Fruit fly (Drosophila melanogaster) whole organism, embryonic: ENCODE results near the gene HDAC4.

ENCODE experiments used
- Antp ChIP-seq: fragments of 200-800 bp; sonication (Bioruptor generic); optimal IDR thresholded peaks from 3 replicates; lab custom pipeline; 2016; ENCODE audit warnings: missing biosample characterization, missing genetic modification characterization
- CG10147 ChIP-seq: fragments of 200-800 bp; sonication (Bioruptor generic); optimal IDR thresholded peaks from 2 replicates; lab custom pipeline; 2019; ENCODE audit warnings: missing biosample characterization, mild to moderate bottlenecking, missing genetic modification characterization, moderate library complexity
- CG1024 ChIP-seq: fragments of 200-800 bp; sonication (Bioruptor generic); IDR thresholded peaks from 2 replicates; pipeline ENCODE4 v1.3.6; 2022; ENCODE audit warnings: missing biosample characterization, missing genetic modification characterization
- CG10565 ChIP-seq: fragments of 200-800 bp; sonication (Bioruptor generic); optimal IDR thresholded peaks from 3 replicates; lab custom pipeline; 2016; ENCODE audit warnings: missing biosample characterization, mild to moderate bottlenecking, missing genetic modification characterization
- CG12236 ChIP-seq: fragments of 200-800 bp; sonication (Bioruptor generic); optimal IDR thresholded peaks from 2 replicates; lab custom pipeline; 2016; ENCODE audit warnings: missing biosample characterization, missing genetic modification characterization
- CG13287 ChIP-seq: fragments of 200-800 bp; sonication (Bioruptor generic); IDR thresholded peaks from 2 replicates; pipeline ENCODE4 v1.3.6; 2022; ENCODE audit warnings: missing biosample characterization, missing genetic modification characterization; ENCODE audit not compliant: partially characterized antibody
- CG13894 ChIP-seq: fragments of 200-800 bp; sonication (Bioruptor generic); optimal IDR thresholded peaks from 3 replicates; lab custom pipeline; 2018; ENCODE audit warnings: missing biosample characterization, mild to moderate bottlenecking, missing genetic modification characterization, moderate library complexity
- CG14667 ChIP-seq: fragments of 200-800 bp; sonication (Bioruptor generic); IDR thresholded peaks from 2 replicates; pipeline ENCODE4 v1.3.6; 2022; ENCODE audit warnings: missing biosample characterization, missing genetic modification characterization
- CG15696 ChIP-seq: fragments of 200-800 bp; sonication (Bioruptor generic); optimal IDR thresholded peaks from 2 replicates; lab custom pipeline; 2019; ENCODE audit warnings: missing biosample characterization, mild to moderate bottlenecking, missing genetic modification characterization, moderate library complexity
- CG17612 ChIP-seq: fragments of 200-800 bp; sonication (Bioruptor generic); IDR thresholded peaks from 2 replicates; pipeline ENCODE4 v1.3.6; 2022; ENCODE audit warnings: missing biosample characterization, missing genetic modification characterization
- CG18011 ChIP-seq: fragments of 200-800 bp; sonication (Bioruptor generic); optimal IDR thresholded peaks from 2 replicates; lab custom pipeline; 2017; ENCODE audit warnings: missing biosample characterization, missing genetic modification characterization, mild to moderate bottlenecking, moderate library complexity, missing genotype
- CG18599 ChIP-seq: fragments of 200-800 bp; sonication (Bioruptor generic); optimal IDR thresholded peaks from 3 replicates; lab custom pipeline; 2017; ENCODE audit warnings: missing biosample characterization, missing genetic modification characterization, mild to moderate bottlenecking, moderate library complexity, missing genetic modification reagents
- CG18619 ChIP-seq: fragments of 200-800 bp; sonication (Bioruptor generic); optimal IDR thresholded peaks from 3 replicates; lab custom pipeline; 2017; ENCODE audit warnings: missing biosample characterization, mild to moderate bottlenecking, missing genetic modification characterization
- CG34224 ChIP-seq: fragments of 200-800 bp; sonication (Bioruptor generic); IDR thresholded peaks from 3 replicates; pipeline ENCODE4 v1.3.6; 2022; ENCODE audit warnings: missing biosample characterization, missing genetic modification characterization; ENCODE audit not compliant: partially characterized antibody
- CG6175 ChIP-seq: fragments of 200-800 bp; sonication (Bioruptor generic); IDR thresholded peaks from 3 replicates; pipeline ENCODE4 v1.3.6; 2022; ENCODE audit warnings: missing biosample characterization, missing genetic modification characterization
- CG6272 ChIP-seq: fragments of 200-800 bp; sonication (Bioruptor generic); IDR thresholded peaks from 2 replicates; pipeline ENCODE4 v1.3.6; 2022; ENCODE audit warnings: missing biosample characterization, missing genetic modification characterization
- CG7963 ChIP-seq: fragments of 200-800 bp; sonication (Bioruptor generic); IDR thresholded peaks from 3 replicates; pipeline ENCODE4 v1.3.6; 2022; ENCODE audit warnings: missing biosample characterization, missing genetic modification characterization; ENCODE audit not compliant: partially characterized antibody
- CG8359 ChIP-seq: fragments of 200-800 bp; sonication (Bioruptor generic); optimal IDR thresholded peaks from 2 replicates; lab custom pipeline; 2017; ENCODE audit warnings: missing biosample characterization, mild to moderate bottlenecking, missing genetic modification characterization, borderline replicate concordance
- CG9215 ChIP-seq: fragments of 200-800 bp; sonication (Bioruptor generic); IDR thresholded peaks from 2 replicates; pipeline ENCODE4 v1.3.6; 2022; ENCODE audit warnings: missing biosample characterization, missing genetic modification characterization
- CG9932 ChIP-seq: fragments of 200-800 bp; sonication (Bioruptor generic); IDR thresholded peaks from 2 replicates; pipeline ENCODE4 v1.3.6; 2022; ENCODE audit warnings: missing biosample characterization, missing genetic modification characterization
- CkIIα-i1 ChIP-seq: fragments of 200-800 bp; sonication (Bioruptor generic); IDR thresholded peaks from 2 replicates; pipeline ENCODE4 v1.3.6; 2022; ENCODE audit warnings: missing biosample characterization, missing genetic modification characterization
- Dfd ChIP-seq, 2 experiments: fragments of >200 bp; optimal IDR thresholded peaks; 2 replicates each; lab custom pipeline; 2017; ENCODE audit warnings: missing biosample characterization in 2 of 2, missing genetic modification characterization in 2 of 2
- Drgx ChIP-seq: fragments of 200-800 bp; sonication (Bioruptor generic); IDR thresholded peaks from 2 replicates; pipeline ENCODE4 v1.3.6; 2022; ENCODE audit warnings: missing biosample characterization, missing genetic modification characterization
- HLHmδ ChIP-seq: fragments of 200-800 bp; sonication (Bioruptor generic); optimal IDR thresholded peaks from 2 replicates; lab custom pipeline; 2018; ENCODE audit warnings: missing biosample characterization, mild to moderate bottlenecking, missing genetic modification characterization, moderate library complexity
- Hmr ChIP-seq: fragments of 200-800 bp; sonication (Bioruptor generic); optimal IDR thresholded peaks from 3 replicates; lab custom pipeline; 2017; ENCODE audit warnings: mild to moderate bottlenecking, missing biosample characterization, missing genetic modification reagents, missing genetic modification characterization
- Kr ChIP-seq: fragments of 200-800 bp; sonication (Bioruptor generic); optimal IDR thresholded peaks from 2 replicates; lab custom pipeline; 2017; ENCODE audit warnings: missing biosample characterization, mild to moderate bottlenecking, missing genetic modification characterization
- Ptx1 ChIP-seq: fragments of 200-800 bp; sonication (Bioruptor generic); IDR thresholded peaks from 2 replicates; pipeline ENCODE4 v1.3.6; 2022; ENCODE audit warnings: missing biosample characterization, missing genetic modification characterization
- Rfx ChIP-seq: fragments of 200-800 bp; sonication (Bioruptor generic); IDR thresholded peaks from 2 replicates; pipeline ENCODE4 v1.3.6; 2022; ENCODE audit warnings: missing biosample characterization, missing genetic modification characterization
- Sox102F ChIP-seq: fragments of 200-800 bp; sonication (Bioruptor generic); optimal IDR thresholded peaks from 2 replicates; lab custom pipeline; 2018; ENCODE audit warnings: missing biosample characterization, mild to moderate bottlenecking, missing genetic modification characterization, moderate library complexity
- Ssrp ChIP-seq: fragments of 200-800 bp; sonication (Bioruptor generic); optimal IDR thresholded peaks from 2 replicates; lab custom pipeline; 2018; ENCODE audit warnings: missing biosample characterization, mild to moderate bottlenecking, missing genetic modification characterization, moderate library complexity
- abd-A ChIP-seq: fragments of 200-800 bp; sonication (Bioruptor generic); optimal IDR thresholded peaks from 3 replicates; lab custom pipeline; 2019; ENCODE audit warnings: missing biosample characterization, mild to moderate bottlenecking, missing genetic modification characterization, moderate library complexity
- btn ChIP-seq: fragments of 200-800 bp; sonication (Bioruptor generic); optimal IDR thresholded peaks from 2 replicates; lab custom pipeline; 2016; ENCODE audit warnings: missing biosample characterization, missing genetic modification characterization
- corto ChIP-seq: fragments of 200-800 bp; sonication (Bioruptor generic); optimal IDR thresholded peaks from 2 replicates; lab custom pipeline; 2016; ENCODE audit warnings: missing biosample characterization, mild to moderate bottlenecking, missing genetic modification characterization, moderate library complexity
- crp ChIP-seq, 2 experiments: fragments of 200-800 bp; sonication (Bioruptor generic); optimal IDR thresholded peaks; 2 replicates in 1 of 2; 3 replicates in 1 of 2; lab custom pipeline; 2017; ENCODE audit warnings: missing biosample characterization in 2 of 2, missing genetic modification characterization in 2 of 2, mild to moderate bottlenecking in 1 of 2, moderate library complexity in 1 of 2
- fd3F ChIP-seq: fragments of 200-800 bp; sonication (Bioruptor generic); optimal IDR thresholded peaks from 2 replicates; lab custom pipeline; 2018; ENCODE audit warnings: missing biosample characterization, mild to moderate bottlenecking, missing genetic modification characterization, moderate library complexity
- ftz-f1 ChIP-seq: fragments of 200-800 bp; sonication (Bioruptor generic); optimal IDR thresholded peaks from 2 replicates; lab custom pipeline; 2016; ENCODE audit warnings: missing biosample characterization, missing genetic modification characterization
- gro ChIP-seq: fragments of 200-800 bp; sonication (Bioruptor generic); optimal IDR thresholded peaks from 2 replicates; lab custom pipeline; 2016; ENCODE audit warnings: missing biosample characterization, missing genetic modification characterization
- nom ChIP-seq: fragments of 200-800 bp; sonication (Bioruptor generic); optimal IDR thresholded peaks from 2 replicates; lab custom pipeline; 2017; ENCODE audit warnings: missing biosample characterization, missing genetic modification characterization, mild to moderate bottlenecking, moderate library complexity, missing genetic modification reagents
- p53 ChIP-seq: fragments of 200-800 bp; sonication (Bioruptor generic); optimal IDR thresholded peaks from 2 replicates; lab custom pipeline; 2016; ENCODE audit warnings: missing biosample characterization, missing genetic modification characterization
- pb ChIP-seq: fragments of 200-800 bp; sonication (Bioruptor generic); optimal IDR thresholded peaks from 3 replicates; lab custom pipeline; 2016; ENCODE audit warnings: missing biosample characterization, missing genetic modification characterization
- phol ChIP-seq: fragments of 200-800 bp; sonication (Bioruptor generic); optimal IDR thresholded peaks from 3 replicates; lab custom pipeline; 2018; ENCODE audit warnings: missing biosample characterization, mild to moderate bottlenecking, missing genetic modification characterization, moderate library complexity
- shn ChIP-seq: fragments of 200-800 bp; sonication (Bioruptor generic); optimal IDR thresholded peaks from 3 replicates; lab custom pipeline; 2016; ENCODE audit warnings: missing biosample characterization, missing genetic modification characterization
- sr ChIP-seq: fragments of 200-800 bp; sonication (Bioruptor generic); IDR thresholded peaks from 3 replicates; pipeline ENCODE4 v1.3.6; 2022; ENCODE audit warnings: missing biosample characterization, missing genetic modification characterization
- tll ChIP-seq, 2 experiments: fragments of 200-800 bp in 1 of 2; fragments of >200 bp in 1 of 2; sonication (Bioruptor generic) in 1 of 2; optimal IDR thresholded peaks; 2 replicates each; lab custom pipeline; 2017 to 2019; ENCODE audit warnings: missing biosample characterization in 2 of 2, missing genetic modification characterization in 2 of 2, mild to moderate bottlenecking in 1 of 2, moderate library complexity in 1 of 2
- ttk ChIP-seq: fragments of 200-800 bp; sonication (Bioruptor generic); IDR thresholded peaks from 2 replicates; pipeline ENCODE4 v2.1.2; 2022; ENCODE audit warnings: missing biosample characterization, missing genetic modification characterization
- unc-4 ChIP-seq: fragments of 200-800 bp; sonication (Bioruptor generic); IDR thresholded peaks from 2 replicates; pipeline ENCODE4 v1.3.6; 2022; ENCODE audit warnings: missing biosample characterization, missing genetic modification characterization; ENCODE audit not compliant: partially characterized antibody
- zf30C ChIP-seq: fragments of 200-800 bp; sonication (Bioruptor generic); optimal IDR thresholded peaks from 3 replicates; lab custom pipeline; 2018; ENCODE audit warnings: missing biosample characterization, mild to moderate bottlenecking, missing genetic modification characterization

HDAC4 gene

DNA sequence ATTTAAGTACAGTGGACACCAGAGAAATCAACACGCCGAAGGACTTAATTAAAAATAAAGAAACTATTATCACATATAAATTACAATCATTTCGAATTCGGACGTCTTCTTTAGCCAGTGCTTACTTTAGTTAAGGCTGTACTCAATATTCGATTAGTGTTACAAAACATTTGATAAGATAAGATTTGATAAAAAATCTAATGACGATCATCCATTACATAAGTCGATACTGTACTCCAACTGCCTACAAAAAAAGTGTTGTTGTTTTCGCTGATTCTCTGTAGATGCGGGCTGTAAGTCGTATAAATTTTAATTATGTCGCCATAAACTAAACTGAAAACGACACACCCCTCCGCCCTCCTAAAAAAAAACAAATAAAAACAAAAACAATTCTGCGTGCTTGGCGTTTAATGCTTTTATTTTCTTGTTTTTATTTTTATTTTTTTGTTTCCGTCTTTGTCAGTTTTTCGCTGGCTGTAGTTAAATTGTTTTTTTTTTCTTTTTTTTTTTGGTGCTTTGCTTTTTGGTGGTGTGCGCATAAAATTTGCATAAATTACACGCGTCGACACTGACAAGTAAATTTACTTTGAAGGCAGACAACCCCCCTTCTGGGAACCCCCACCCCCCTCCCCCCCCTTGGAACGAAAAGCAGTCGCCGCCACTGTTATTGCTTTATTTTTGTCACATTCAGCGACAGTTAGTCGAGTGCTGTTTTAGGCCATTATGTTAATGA, 50.5 kb downstream of the HDAC4 start (continued):
- no peak for TF ChIP-seq ttk (GFP tag; lab: Robert Waterston, UW)
- no peak for TF ChIP-seq pb
- TF ChIP-seq CG8359 (GFP tag; lab: Kevin White, UChicago) = no peak
- TF ChIP-seq CkIIα-i1 (GFP tag; lab: Robert Waterston, UW) = no peak
- no peak for TF ChIP-seq btn
- TF ChIP-seq fd3F (GFP tag; lab: Kevin White, UChicago) = peak; percentile 16
- no peak for TF ChIP-seq CG18619 (GFP tag; lab: Kevin White, UChicago)
- no peak for TF ChIP-seq Antp (GFP tag; lab: Kevin White, UChicago)
- no peak for TF ChIP-seq ftz-f1 (GFP tag; lab: Kevin White, UChicago)
- peak; percentile 12 for TF ChIP-seq nom (GFP tag; lab: Kevin White, UChicago)
- TF ChIP-seq abd-A (tag; lab: Kevin White, UChicago) = peak; percentile 72
- 0 out of 2 replicates have a peak, but pooled peaks have one; percentile 10 for TF ChIP-seq CG13287 (GFP tag; lab: Robert Waterston, UW)
- TF ChIP-seq Drgx (GFP tag; lab: Robert Waterston, UW) = peak; percentile 56
- 0 out of 2 replicates have a peak, but pooled peaks have one; percentile 6 for TF ChIP-seq Ptx1 (GFP tag; lab: Robert Waterston, UW)
- no peak for TF ChIP-seq CG15696 (tag; lab: Kevin White, UChicago)
- TF ChIP-seq Hmr (GFP tag; lab: Kevin White, UChicago) = no peak
- TF ChIP-seq corto = no peak
- no peak for TF ChIP-seq CG10565
- peak; percentile 55 for TF ChIP-seq Rfx (GFP tag; lab: Robert Waterston, UW)
- TF ChIP-seq CG9932 (GFP tag; lab: Robert Waterston, UW) = peak; percentile 25
- no peak for TF ChIP-seq CG17612 (GFP tag; lab: Robert Waterston, UW)
- no peak for TF ChIP-seq CG10147
- TF ChIP-seq gro = no peak
- TF ChIP-seq zf30C = no peak
- TF ChIP-seq unc-4 (GFP tag; lab: Robert Waterston, UW) = no peak
- TF ChIP-seq CG34224 (GFP tag; lab: Robert Waterston, UW) = no peak
- TF ChIP-seq CG7963 (GFP tag; lab: Robert Waterston, UW) = no peak
- TF ChIP-seq crp (GFP tag; optimal IDR thresholded peaks at IDR 0.05; lab: Kevin White, UChicago) = no peak

DNA sequence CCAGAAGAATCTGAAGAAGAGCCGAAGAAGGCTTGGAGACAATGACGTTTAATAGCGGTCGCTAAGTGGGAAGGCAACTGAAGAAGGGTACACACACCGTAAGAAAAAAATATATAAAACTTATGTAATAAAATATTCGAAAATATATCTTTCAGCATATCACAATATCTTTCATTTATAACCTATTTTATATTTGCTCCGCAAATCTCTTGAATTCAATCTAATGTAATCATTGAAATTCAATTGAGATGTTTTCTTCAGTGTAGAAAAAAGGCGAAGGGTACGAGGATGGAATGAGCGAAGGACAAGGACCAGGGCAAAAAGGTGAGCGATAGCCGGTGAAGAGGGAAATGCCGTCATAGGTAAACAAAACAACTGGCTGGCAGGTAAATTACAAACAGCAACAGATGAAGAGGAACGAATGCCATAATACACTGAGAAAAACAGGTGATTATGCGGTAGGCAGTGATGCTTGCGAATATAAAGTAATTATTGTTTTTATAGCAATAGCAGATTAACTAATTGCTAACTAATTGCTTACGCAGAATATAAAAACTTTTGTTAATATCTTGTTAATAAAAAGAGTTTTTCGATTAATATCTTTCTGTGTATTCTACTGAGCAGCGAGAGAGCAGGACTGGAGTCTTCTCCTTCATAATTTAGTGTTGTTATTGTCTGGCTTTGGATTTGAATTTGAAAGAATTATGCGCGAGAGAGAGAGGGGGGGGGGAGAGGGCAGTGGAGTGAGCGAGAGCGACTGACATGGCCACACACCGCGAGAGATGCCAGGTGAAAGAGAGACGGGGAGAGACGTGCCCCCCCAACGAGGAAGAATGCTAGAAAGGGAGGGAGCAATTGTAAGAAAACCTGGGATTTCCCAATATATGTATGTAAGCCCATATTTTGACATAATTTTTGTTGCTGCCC, 51.4 kb downstream of the HDAC4 start:
- TF ChIP-seq CG18011 (GFP tag; lab: Kevin White, UChicago) (no peak), CG6272 (peak; percentile 74), CG6175 (GFP tag; lab: Robert Waterston, UW) (peak; percentile 74; the same call in 1 of the 3 replicates), Ssrp (peak; percentile 80), CG9215 (GFP tag; lab: Robert Waterston, UW) (peak; percentile 76), Kr (GFP tag; lab: Kevin White, UChicago) (peak; percentile 86), CG1024 (peak; percentile 81), Sox102F (GFP tag; lab: Kevin White, UChicago) (peak; percentile 74), CG14667 (peak; percentile 67), tll (GFP tag; optimal IDR thresholded peaks at IDR 0.05; lab: Kevin White, UChicago) (peak in 1 of 2 experiments; percentile 94), Dfd (GFP tag; optimal IDR thresholded peaks at IDR 0.05; lab: Kevin White, UChicago) (no peak), sr (no peak), CG13894 (no peak), shn (GFP tag; lab: Kevin White, UChicago) (no peak), p53 (GFP tag; lab: Kevin White, UChicago) (peak; percentile 36), HLHmδ (GFP tag; lab: Kevin White, UChicago) (no peak), CG18599 (GFP tag; lab: Kevin White, UChicago) (peak; percentile 73), CG12236 (peak; percentile 62), phol (tag; lab: Kevin White, UChicago) (peak; percentile 91)
